Worm (Caenorhabditis elegans) whole organism, young adult: ENCODE measurements around the gene F11C1.10.

ENCODE experiments used
- B0336.3 ChIP-seq: fragments of 200-800 bp; sonication (Bioruptor generic); IDR thresholded peaks from 2 replicates; pipeline ENCODE4 v1.3.6; 2022; ENCODE audit warnings: missing genetic modification characterization, missing compliant biosample characterization
- F22D6.2 ChIP-seq: sonication (generic microtip); optimal IDR thresholded peaks from 2 replicates; lab custom pipeline; 2016; ENCODE audit warnings: mild to moderate bottlenecking, missing genetic modification characterization, missing compliant biosample characterization
- F55B11.4 ChIP-seq: sonication (generic microtip); optimal IDR thresholded peaks from 2 replicates; lab custom pipeline; 2016; ENCODE audit warnings: missing compliant biosample characterization, missing genetic modification characterization, borderline replicate concordance; ENCODE audit not compliant: insufficient read depth
- Y53G8AR.9 ChIP-seq: fragments of 200-800 bp; sonication (Bioruptor generic); conservative IDR thresholded peaks from 2 replicates; pipeline ENCODE4 v1.3.6; 2022; ENCODE audit warnings: missing genetic modification reagents, missing genetic modification characterization, missing compliant biosample characterization
- ceh-91 ChIP-seq: fragments of 200-800 bp; sonication (Bioruptor generic); IDR thresholded peaks from 2 replicates; pipeline ENCODE4 v1.3.6; 2022; ENCODE audit warnings: missing genetic modification reagents, missing genetic modification characterization, missing compliant biosample characterization
- gei-17 ChIP-seq: fragments of 200-800 bp; sonication (Bioruptor generic); optimal IDR thresholded peaks from 2 replicates; lab custom pipeline; 2018; ENCODE audit warnings: mild to moderate bottlenecking, missing genetic modification characterization, missing compliant biosample characterization
- hlh-26 ChIP-seq: fragments of 200-800 bp; sonication (Bioruptor generic); conservative IDR thresholded peaks from 2 replicates; pipeline ENCODE4 v1.3.6; 2022; ENCODE audit warnings: missing genetic modification reagents, missing genetic modification characterization, missing compliant biosample characterization
- lin-40 ChIP-seq: sonication (generic microtip); optimal IDR thresholded peaks from 2 replicates; lab custom pipeline; 2016; ENCODE audit warnings: missing genetic modification characterization, mild to moderate bottlenecking, missing compliant biosample characterization, missing genotype, missing genetic modification reagents
- nhr-27 ChIP-seq: fragments of 200-800 bp; sonication (Bioruptor generic); optimal IDR thresholded peaks from 2 replicates; lab custom pipeline; 2018; ENCODE audit warnings: mild to moderate bottlenecking, missing genetic modification characterization, moderate library complexity, missing compliant biosample characterization
- nhr-90 ChIP-seq: sonication (generic microtip); optimal IDR thresholded peaks from 2 replicates; lab custom pipeline; 2016; ENCODE audit warnings: missing genotype, mild to moderate bottlenecking, missing genetic modification characterization, missing compliant biosample characterization
- repo-1 ChIP-seq: sonication (generic microtip); optimal IDR thresholded peaks from 2 replicates; lab custom pipeline; 2017; ENCODE audit warnings: mild to moderate bottlenecking, missing genetic modification characterization, missing compliant biosample characterization
- unc-62 ChIP-seq: fragments of 150-350 bp; optimal IDR thresholded peaks from 2 replicates; lab custom pipeline; 2014; ENCODE audit warnings: missing biosample characterization, missing genetic modification reagents, missing genetic modification characterization

ce11 chrX:12940811-12941210, 36.1 kb upstream of the F11C1.10 start, which contains the start of gene gmap-3:
- no peak for TF ChIP-seq nhr-27 (tag; lab: Kevin White, UChicago)
- no peak for TF ChIP-seq Y53G8AR.9 (GFP tag; lab: Robert Waterston, UW)
- no peak for TF ChIP-seq unc-62
- no peak for TF ChIP-seq gei-17 (GFP tag; lab: Kevin White, UChicago)
- TF ChIP-seq hlh-26 (GFP tag; lab: Robert Waterston, UW), result no peak
- TF ChIP-seq B0336.3 (GFP tag; lab: Robert Waterston, UW), result no peak
- no peak for TF ChIP-seq lin-40
- no peak for TF ChIP-seq repo-1 (tag; lab: Kevin White, UChicago)
- no peak for TF ChIP-seq F22D6.2 (tag; lab: Kevin White, UChicago)
- no peak for TF ChIP-seq F55B11.4 (tag; lab: Kevin White, UChicago)
- no peak for TF ChIP-seq ceh-91 (GFP tag; lab: Robert Waterston, UW)
- no peak for TF ChIP-seq nhr-90 (tag; lab: Kevin White, UChicago)
